Worm (Caenorhabditis elegans): ENCODE results near the gene fbxa-108.
"Not testable (repeated sequence)": the region's sequence is repeated elsewhere in the genome, so short reads cannot be mapped to it uniquely, and the experiment has no call there.

The fbxa-108 gene

DNA sequence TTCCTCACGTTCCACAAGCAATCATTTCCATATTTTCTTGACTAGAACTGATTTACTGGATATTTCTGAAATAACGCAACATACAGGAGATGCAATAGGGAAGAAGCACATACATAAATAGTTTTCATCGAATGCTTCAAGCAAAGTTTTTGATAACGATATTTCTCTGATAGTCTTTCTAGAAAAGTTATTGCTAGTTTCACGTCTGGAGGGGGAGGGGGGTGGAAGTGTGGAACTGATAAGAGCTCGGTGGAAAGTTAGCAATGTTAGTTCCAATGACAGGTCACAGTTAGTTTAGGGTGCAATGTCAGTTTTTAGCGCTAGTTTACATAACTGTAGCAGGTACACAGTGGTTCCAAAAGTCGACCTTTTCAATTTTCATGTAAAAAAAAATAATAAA, 42.4 kb downstream of the fbxa-108 start, which contains the start of gene Y6G8.6:
TSS of gene Y6G8.6 (minus strand) at position 98 of the 400 bp plus-strand sequence.
- no peak for TF ChIP-seq pag-3 (tag; optimal IDR thresholded peaks at IDR 0.05; ENCODE audit: borderline replicate concordance, insufficient read depth)
- no peak for TF ChIP-seq ceh-82 (tag; optimal IDR thresholded peaks at IDR 0.05)
- TF ChIP-seq ztf-4 (tag; optimal IDR thresholded peaks at IDR 0.05) = no peak
- TF ChIP-seq lsy-2 (tag; optimal IDR thresholded peaks at IDR 0.05) = no peak
- no peak for TF ChIP-seq C04F5.9 (tag; optimal IDR thresholded peaks at IDR 0.05)
- no peak for TF ChIP-seq lin-13 (GFP tag; optimal IDR thresholded peaks at IDR 0.05)
- no peak for TF ChIP-seq sox-4 (tag; optimal IDR thresholded peaks at IDR 0.05)
- peak; percentile 72 for TF ChIP-seq elt-2 (tag; optimal IDR thresholded peaks at IDR 0.05)

ce11 chrV:17615609-17616008, 43.6 kb downstream of the fbxa-108 start, which contains the start of gene Y6G8.5:
Y6G8.5 (minus strand) TSS chrV:17615709.
- TF ChIP-seq lir-3 (tag; optimal IDR thresholded peaks at IDR 0.05; ENCODE audit: poor library complexity) = no peak
- TF ChIP-seq elt-2 (tag; optimal IDR thresholded peaks at IDR 0.05) = peak; percentile 12
- TF ChIP-seq egl-13 (tag; optimal IDR thresholded peaks at IDR 0.05) = no peak
- no peak for TF ChIP-seq zip-4 (GFP tag; optimal IDR thresholded peaks at IDR 0.05)
- no peak for TF ChIP-seq snu-23 (GFP tag; optimal IDR thresholded peaks at IDR 0.05)
- TF ChIP-seq ztf-4 (tag; optimal IDR thresholded peaks at IDR 0.05) = no peak
- no peak for TF ChIP-seq efl-1 (optimal IDR thresholded peaks at IDR 0.05)
- TF ChIP-seq efl-1 (GFP tag; optimal IDR thresholded peaks at IDR 0.05 in 1 of 2) = peak in 1 of 2 experiments; percentile 2
- TF ChIP-seq ceh-88 (GFP tag; IDR thresholded peaks at IDR 0.05) = no peak
- TF ChIP-seq mep-1 (tag; optimal IDR thresholded peaks at IDR 0.05) = no peak
- TF ChIP-seq ceh-82 (tag; optimal IDR thresholded peaks at IDR 0.05) = no peak
- no peak for TF ChIP-seq fkh-10 (GFP tag; optimal IDR thresholded peaks at IDR 0.05)
- TF ChIP-seq aha-1 (tag; optimal IDR thresholded peaks at IDR 0.05) = no peak
- no peak for TF ChIP-seq unc-130 (tag; optimal IDR thresholded peaks at IDR 0.05)
- no peak for TF ChIP-seq nhr-90 (tag; optimal IDR thresholded peaks at IDR 0.05; ENCODE audit: poor library complexity)

- TF ChIP-seq pag-3 (tag; optimal IDR thresholded peaks at IDR 0.05; ENCODE audit: borderline replicate concordance, insufficient read depth) (no peak), nhr-90 (tag; optimal IDR thresholded peaks at IDR 0.05; ENCODE audit: poor library complexity) (no peak)
These were observed 44.9 kb downstream of the fbxa-108 start, which contains the start of gene Y6G8.14 for ce11 chrV:17614251-17614650. Y6G8.14 (minus strand) TSS chrV:17614351.

DNA sequence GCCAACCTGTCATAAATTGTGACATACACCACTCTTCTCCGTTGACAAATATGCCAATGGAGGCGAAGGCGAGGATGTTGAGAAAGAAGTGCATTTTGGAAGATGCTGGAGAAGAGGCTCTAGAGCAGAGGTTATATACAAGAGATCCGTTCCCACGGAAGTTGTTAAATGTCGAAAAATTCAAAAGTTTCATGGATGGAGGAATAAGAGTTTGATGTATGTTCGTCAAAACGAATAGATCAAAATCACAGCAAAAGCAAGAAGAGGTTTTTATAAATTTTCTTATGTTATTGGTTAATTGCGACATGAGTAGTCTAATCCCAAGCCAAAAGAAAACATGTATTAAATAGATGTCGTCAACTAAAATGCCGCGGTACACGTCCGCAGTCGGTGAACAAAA, 48.7 kb downstream of the fbxa-108 start, which contains the start of gene Y6G8.15:
TSS of gene Y6G8.15 (minus strand) at position 101 of the 400 bp plus-strand sequence.
- TF ChIP-seq snu-23 (GFP tag; optimal IDR thresholded peaks at IDR 0.05); ama-1 (optimal IDR thresholded peaks at IDR 0.05); efl-3 (GFP tag; optimal IDR thresholded peaks at IDR 0.05): not testable (repeated sequence)

- no peak for TF ChIP-seq lin-14 (GFP tag; optimal IDR thresholded peaks at IDR 0.05)
- TF ChIP-seq fkh-10 (GFP tag; optimal IDR thresholded peaks at IDR 0.05) = no peak
- no peak for TF ChIP-seq xbp-1 (tag; optimal IDR thresholded peaks at IDR 0.05)
- TF ChIP-seq unc-130 (tag; optimal IDR thresholded peaks at IDR 0.05) = no peak
- no peak for TF ChIP-seq nhr-71 (tag; optimal IDR thresholded peaks at IDR 0.05)
- no peak for TF ChIP-seq nhr-77 (tag; optimal IDR thresholded peaks at IDR 0.05)
These were observed 51.4 kb downstream of the fbxa-108 start, which contains the start of gene srz-91 for ce11 chrV:17607797-17608196. srz-91 (plus strand) TSS chrV:17608097.
